Worm (Caenorhabditis elegans): ENCODE results near the gene C54D10.9.

The C54D10.9 gene

ce11 chrV:12465399-12465798 lies 18.4 kb downstream of the C54D10.9 start (continued):
- TF ChIP-seq dve-1 (tag; optimal IDR thresholded peaks at IDR 0.05) (no peak), ceh-30 (tag; optimal IDR thresholded peaks at IDR 0.05) (peak; percentile 29), odd-2 (tag; optimal IDR thresholded peaks at IDR 0.05) (no peak), F13H6.1 (tag; optimal IDR thresholded peaks at IDR 0.05) (peak; percentile 43), elt-2 (tag; optimal IDR thresholded peaks at IDR 0.05) (no peak), hlh-30 (tag; optimal IDR thresholded peaks at IDR 0.05; ENCODE audit: insufficient read depth) (no peak), tbx-2 (tag; optimal IDR thresholded peaks at IDR 0.05) (peak; percentile 83), ama-1 (optimal IDR thresholded peaks at IDR 0.05) (no peak), ceh-18 (tag; optimal IDR thresholded peaks at IDR 0.05) (peak; percentile 91), T23F11.4 (GFP tag; optimal IDR thresholded peaks at IDR 0.05) (no peak), sox-2 (GFP tag; IDR thresholded peaks at IDR 0.05) (peak; percentile 38; the same call in 1 of the 2 replicates), sox-4 (tag; optimal IDR thresholded peaks at IDR 0.05) (no peak), K02D7.2 (tag; optimal IDR thresholded peaks at IDR 0.05) (no peak), K09A11.1 (tag; optimal IDR thresholded peaks at IDR 0.05; ENCODE audit: insufficient read depth) (peak; percentile 13), pag-3 (tag; optimal IDR thresholded peaks at IDR 0.05; ENCODE audit: borderline replicate concordance) (peak; percentile 37), unc-42 (tag; optimal IDR thresholded peaks at IDR 0.05) (peak; percentile 92), hlh-8 (tag; optimal IDR thresholded peaks at IDR 0.05) (no peak), sdc-2 (tag; optimal IDR thresholded peaks at IDR 0.05) (no peak), npax-4 (tag; optimal IDR thresholded peaks at IDR 0.05) (no peak), ahr-1 (tag; optimal IDR thresholded peaks at IDR 0.05) (no peak), eyg-1 (tag; optimal IDR thresholded peaks at IDR 0.05) (no peak), lim-6 (tag; optimal IDR thresholded peaks at IDR 0.05) (no peak)

ce11 chrV:12466653-12467052 lies 19.7 kb downstream of the C54D10.9 start:
- TF ChIP-seq rnt-1 (tag; optimal IDR thresholded peaks at IDR 0.05) (no peak), ceh-14 (tag; optimal IDR thresholded peaks at IDR 0.05) (no peak), ama-1 (optimal IDR thresholded peaks at IDR 0.05) (no peak), ceh-48 (tag; optimal IDR thresholded peaks at IDR 0.05) (no peak), dve-1 (tag; optimal IDR thresholded peaks at IDR 0.05) (no peak), ahr-1 (tag; optimal IDR thresholded peaks at IDR 0.05) (no peak), ceh-9 (tag; optimal IDR thresholded peaks at IDR 0.05) (no peak), unc-3 (GFP tag; conservative IDR thresholded peaks at IDR 0.05) (no peak), unc-3 (tag; optimal IDR thresholded peaks at IDR 0.05) (no peak)

ce11 chrV:12467755-12468154 lies 20.8 kb downstream of the C54D10.9 start:
- TF ChIP-seq ceh-6 (GFP tag; optimal IDR thresholded peaks at IDR 0.05) (no peak), unc-3 (GFP tag; conservative IDR thresholded peaks at IDR 0.05) (no peak), unc-3 (tag; optimal IDR thresholded peaks at IDR 0.05) (no peak), elt-2 (tag; optimal IDR thresholded peaks at IDR 0.05) (peak; percentile 32), ceh-9 (tag; optimal IDR thresholded peaks at IDR 0.05) (no peak), ceh-19 (GFP tag; optimal IDR thresholded peaks at IDR 0.05) (no peak), tbx-2 (tag; optimal IDR thresholded peaks at IDR 0.05) (no peak)

ce11 chrV:12468363-12468762 lies 21.4 kb downstream of the C54D10.9 start, which contains the start of gene F28C1.3:
TSS of gene F28C1.3 (plus strand) at chrV:12468663.
- no peak for TF ChIP-seq odd-2 (tag; optimal IDR thresholded peaks at IDR 0.05)
- TF ChIP-seq ceh-22 (tag; optimal IDR thresholded peaks at IDR 0.05) = no peak
- TF ChIP-seq elt-4 (tag; optimal IDR thresholded peaks at IDR 0.05) = no peak
- TF ChIP-seq Y22D7AL.16 (tag; optimal IDR thresholded peaks at IDR 0.05) = no peak
- no peak for TF ChIP-seq che-1 (tag; optimal IDR thresholded peaks at IDR 0.05)
- no peak for TF ChIP-seq mec-3 (tag; optimal IDR thresholded peaks at IDR 0.05; ENCODE audit: borderline replicate concordance)
- TF ChIP-seq madf-2 (tag; optimal IDR thresholded peaks at IDR 0.05) = no peak
- no peak for TF ChIP-seq pag-3 (tag; optimal IDR thresholded peaks at IDR 0.05; ENCODE audit: borderline replicate concordance)
- TF ChIP-seq sdc-2 (tag; optimal IDR thresholded peaks at IDR 0.05) = no peak
- no peak for TF ChIP-seq syd-9 (tag; optimal IDR thresholded peaks at IDR 0.05)
- TF ChIP-seq dve-1 (tag; optimal IDR thresholded peaks at IDR 0.05) = no peak

All from whole organism, late embryonic.